Worm (Caenorhabditis elegans) whole organism, young adult: ENCODE data around the gene clec-162.
A peak's percentile ranks its signal among the peaks of the same experiment; 100 is the strongest.

Experiments used
- B0261.1 ChIP-seq: sonication (generic microtip); optimal IDR thresholded peaks from 2 replicates; lab custom pipeline; 2016; ENCODE audit warnings: mild to moderate bottlenecking, missing genetic modification characterization, moderate library complexity, missing compliant biosample characterization
- D2030.7 ChIP-seq: fragments of 200-800 bp; sonication (Bioruptor generic); IDR thresholded peaks from 2 replicates; pipeline ENCODE4 v1.3.6; 2022; ENCODE audit warnings: missing genetic modification reagents, missing genetic modification characterization, missing compliant biosample characterization
- F23B12.7 ChIP-seq: sonication (generic microtip); optimal IDR thresholded peaks from 2 replicates; lab custom pipeline; 2017; ENCODE audit warnings: missing genetic modification characterization, mild to moderate bottlenecking, missing compliant biosample characterization, antibody characterized with exemption, moderate library complexity; ENCODE audit not compliant: insufficient read depth
- F49E8.2 ChIP-seq: sonication (generic microtip); optimal IDR thresholded peaks from 3 replicates; lab custom pipeline; 2017; ENCODE audit warnings: missing genetic modification characterization, mild to moderate bottlenecking, missing compliant biosample characterization, antibody characterized with exemption, moderate library complexity; ENCODE audit not compliant: insufficient read depth
- K12H6.12 ChIP-seq: fragments of 200-800 bp; sonication (Bioruptor generic); optimal IDR thresholded peaks from 2 replicates; lab custom pipeline; 2018; ENCODE audit warnings: mild to moderate bottlenecking, missing genetic modification characterization, missing compliant biosample characterization
- T26A5.8 ChIP-seq: sonication (generic microtip); optimal IDR thresholded peaks from 2 replicates; lab custom pipeline; 2016; ENCODE audit warnings: missing genetic modification characterization, missing compliant biosample characterization
- Y53F4B.3 ChIP-seq: fragments of 200-800 bp; sonication (Bioruptor generic); IDR thresholded peaks from 2 replicates; pipeline ENCODE4 v1.3.6; 2022; ENCODE audit warnings: missing genetic modification reagents, missing genetic modification characterization, missing compliant biosample characterization
- Y95B8A.8 ChIP-seq: fragments of 200-800 bp; sonication (Bioruptor generic); IDR thresholded peaks from 2 replicates; pipeline ENCODE4 v1.3.6; 2022; ENCODE audit warnings: missing genetic modification reagents, missing genetic modification characterization, missing compliant biosample characterization
- aptf-2 ChIP-seq: fragments of 200-800 bp; sonication (Bioruptor generic); conservative IDR thresholded peaks from 2 replicates; pipeline ENCODE4 v1.3.6; 2022; ENCODE audit warnings: missing genetic modification reagents, missing genetic modification characterization, missing compliant biosample characterization
- aptf-3 ChIP-seq: fragments of 200-800 bp; sonication (Bioruptor generic); IDR thresholded peaks from 2 replicates; pipeline ENCODE4 v1.3.6; 2022; ENCODE audit warnings: missing genetic modification characterization, missing compliant biosample characterization
- attf-3 ChIP-seq: fragments of 200-800 bp; sonication (Bioruptor generic); conservative IDR thresholded peaks from 2 replicates; pipeline ENCODE4 v1.3.6; 2022; ENCODE audit warnings: missing genetic modification reagents, missing genetic modification characterization, missing compliant biosample characterization
- attf-5 ChIP-seq: fragments of 200-800 bp; sonication (Bioruptor generic); optimal IDR thresholded peaks from 2 replicates; lab custom pipeline; 2018; ENCODE audit warnings: mild to moderate bottlenecking, missing genetic modification characterization, missing compliant biosample characterization
- ceh-100 ChIP-seq: fragments of 200-800 bp; sonication (Bioruptor generic); IDR thresholded peaks from 2 replicates; pipeline ENCODE4 v1.3.6; 2022; ENCODE audit warnings: missing genetic modification reagents, missing genetic modification characterization, missing compliant biosample characterization
- ceh-91 ChIP-seq: fragments of 200-800 bp; sonication (Bioruptor generic); IDR thresholded peaks from 2 replicates; pipeline ENCODE4 v1.3.6; 2022; ENCODE audit warnings: missing genetic modification reagents, missing genetic modification characterization, missing compliant biosample characterization
- dox-1 ChIP-seq: fragments of 200-800 bp; sonication (Bioruptor generic); IDR thresholded peaks from 2 replicates; pipeline ENCODE4 v1.3.6; 2022; ENCODE audit warnings: missing genetic modification reagents, missing genetic modification characterization, missing compliant biosample characterization
- dpff-1 ChIP-seq: sonication (generic microtip); optimal IDR thresholded peaks from 2 replicates; lab custom pipeline; 2017; ENCODE audit warnings: mild to moderate bottlenecking, missing genetic modification characterization, missing compliant biosample characterization
- dpl-1 ChIP-seq: fragments of 150-350 bp; optimal IDR thresholded peaks from 2 replicates; lab custom pipeline; 2014; ENCODE audit warnings: missing biosample characterization, missing genetic modification reagents, missing genetic modification characterization
- efl-1 ChIP-seq: fragments of 150-350 bp; optimal IDR thresholded peaks from 2 replicates; lab custom pipeline; 2014; ENCODE audit warnings: missing biosample characterization, missing genetic modification reagents, missing genetic modification characterization
- ets-4 ChIP-seq: fragments of 200-800 bp; sonication (Bioruptor generic); optimal IDR thresholded peaks from 2 replicates; lab custom pipeline; 2018; ENCODE audit warnings: mild to moderate bottlenecking, missing genetic modification characterization, missing compliant biosample characterization
- fkh-3 ChIP-seq: sonication (generic microtip); optimal IDR thresholded peaks from 2 replicates; lab custom pipeline; 2016; ENCODE audit warnings: mild to moderate bottlenecking, missing genetic modification characterization, missing compliant biosample characterization
- hmg-1.2 ChIP-seq: fragments of 200-800 bp; sonication (Bioruptor generic); IDR thresholded peaks from 2 replicates; pipeline ENCODE4 v1.3.6; 2022; ENCODE audit warnings: missing genetic modification reagents, missing genetic modification characterization, missing compliant biosample characterization
- hrde-1 ChIP-seq: sonication (generic microtip); optimal IDR thresholded peaks from 2 replicates; lab custom pipeline; 2016; ENCODE audit warnings: missing genetic modification characterization, mild to moderate bottlenecking, missing compliant biosample characterization, moderate library complexity, missing genotype, missing genetic modification reagents, borderline replicate concordance
- hsf-1 ChIP-seq: fragments of 200-800 bp; sonication (Bioruptor generic); IDR thresholded peaks from 2 replicates; pipeline ENCODE4 v1.3.6; 2022; ENCODE audit warnings: missing genetic modification reagents, missing genetic modification characterization, missing compliant biosample characterization
- lag-1 ChIP-seq: fragments of 200-800 bp; sonication (Bioruptor generic); IDR thresholded peaks from 2 replicates; pipeline ENCODE4 v1.3.6; 2022; ENCODE audit warnings: missing genetic modification reagents, missing genetic modification characterization, missing compliant biosample characterization
- lin-54 ChIP-seq: fragments of 200-800 bp; sonication (Bioruptor generic); optimal IDR thresholded peaks from 2 replicates; lab custom pipeline; 2018; ENCODE audit warnings: mild to moderate bottlenecking, missing genetic modification characterization, missing compliant biosample characterization
- lsl-1 ChIP-seq: fragments of 200-800 bp; sonication (Bioruptor generic); optimal IDR thresholded peaks from 2 replicates; lab custom pipeline; 2018; ENCODE audit warnings: mild to moderate bottlenecking, missing genetic modification characterization, moderate library complexity, missing compliant biosample characterization
- madf-3 ChIP-seq: fragments of 200-800 bp; sonication (Bioruptor generic); IDR thresholded peaks from 2 replicates; pipeline ENCODE4 v1.3.6; 2022; ENCODE audit warnings: missing genetic modification reagents, missing genetic modification characterization, missing compliant biosample characterization
- madf-8 ChIP-seq: fragments of 200-800 bp; sonication (Bioruptor generic); conservative IDR thresholded peaks from 2 replicates; pipeline ENCODE4 v1.3.6; 2022; ENCODE audit warnings: missing genetic modification reagents, missing genetic modification characterization, missing compliant biosample characterization
- nhr-90 ChIP-seq: sonication (generic microtip); optimal IDR thresholded peaks from 2 replicates; lab custom pipeline; 2016; ENCODE audit warnings: missing genotype, mild to moderate bottlenecking, missing genetic modification characterization, missing compliant biosample characterization
- rec-8 ChIP-seq, 2 experiments: sonication (generic microtip); optimal IDR thresholded peaks; 2 replicates each; lab custom pipeline; 2016; ENCODE audit warnings: mild to moderate bottlenecking in 2 of 2, missing genetic modification characterization in 2 of 2, missing genetic modification reagents in 2 of 2, missing genotype in 2 of 2, missing biosample characterization in 1 of 2, missing compliant biosample characterization in 1 of 2, moderate library complexity in 1 of 2
- rpc-1 ChIP-seq, 2 experiments: fragments of 150-350 bp in 1 of 2; sonication (generic microtip) in 1 of 2; optimal IDR thresholded peaks; 2 replicates each; lab custom pipeline; 2014 to 2018; ENCODE audit warnings: missing biosample characterization in 1 of 2, missing genetic modification characterization in 1 of 2, missing genetic modification reagents in 1 of 2, missing genotype in 1 of 2
- sdz-38 ChIP-seq: sonication (generic microtip); optimal IDR thresholded peaks from 2 replicates; lab custom pipeline; 2016; ENCODE audit warnings: missing genotype, missing genetic modification characterization, missing compliant biosample characterization
- snpc-1.3 ChIP-seq: sonication (generic microtip); optimal IDR thresholded peaks from 2 replicates; lab custom pipeline; 2017; ENCODE audit warnings: missing genetic modification characterization, mild to moderate bottlenecking, missing compliant biosample characterization, antibody characterized with exemption, moderate library complexity, missing genotype, missing genetic modification reagents; ENCODE audit not compliant: insufficient read depth
- snpc-4 ChIP-seq, 5 experiments: fragments of 150-350 bp in 1 of 5; sonication (generic microtip) in 4 of 5; optimal IDR thresholded peaks; 2 replicates each; lab custom pipeline; 2014 to 2018; ENCODE audit warnings: missing genetic modification characterization in 5 of 5, missing biosample characterization in 3 of 5, antibody characterized with exemption in 2 of 5, mild to moderate bottlenecking in 2 of 5, missing compliant biosample characterization in 2 of 5, missing genotype in 2 of 5, moderate library complexity in 2 of 5, missing genetic modification reagents in 1 of 5
- somi-1 ChIP-seq: fragments of 200-800 bp; sonication (Bioruptor generic); optimal IDR thresholded peaks from 2 replicates; lab custom pipeline; 2018; ENCODE audit warnings: mild to moderate bottlenecking, missing genetic modification characterization, missing compliant biosample characterization
- sptf-2 ChIP-seq: fragments of 200-800 bp; sonication (Bioruptor generic); optimal IDR thresholded peaks from 2 replicates; lab custom pipeline; 2018; ENCODE audit warnings: mild to moderate bottlenecking, missing genetic modification characterization, missing compliant biosample characterization
- tbp1 ChIP-seq: fragments of 200-800 bp; sonication (Bioruptor generic); optimal IDR thresholded peaks from 2 replicates; lab custom pipeline; 2018; ENCODE audit warnings: mild to moderate bottlenecking, missing genetic modification characterization, missing compliant biosample characterization
- unc-130 ChIP-seq: sonication (generic microtip); optimal IDR thresholded peaks from 2 replicates; lab custom pipeline; 2016; ENCODE audit warnings: missing genetic modification reagents, missing genetic modification characterization, missing compliant biosample characterization
- unc-62 ChIP-seq: fragments of 150-350 bp; optimal IDR thresholded peaks from 2 replicates; lab custom pipeline; 2014; ENCODE audit warnings: missing biosample characterization, missing genetic modification reagents, missing genetic modification characterization
- xnd-1 ChIP-seq: sonication (generic microtip); optimal IDR thresholded peaks from 2 replicates; lab custom pipeline; 2016; ENCODE audit warnings: missing genotype, missing genetic modification reagents, missing genetic modification characterization, missing compliant biosample characterization
- zfh-2 ChIP-seq: fragments of 200-800 bp; sonication (Bioruptor generic); conservative IDR thresholded peaks from 2 replicates; pipeline ENCODE4 v1.3.6; 2022; ENCODE audit warnings: missing genetic modification reagents, missing genetic modification characterization, missing compliant biosample characterization
- ztf-18 ChIP-seq: sonication (generic microtip); optimal IDR thresholded peaks from 2 replicates; lab custom pipeline; 2016; ENCODE audit warnings: missing genotype, mild to moderate bottlenecking, missing genetic modification characterization, missing compliant biosample characterization
- ztf-28 ChIP-seq: fragments of 200-800 bp; sonication (Bioruptor generic); IDR thresholded peaks from 2 replicates; pipeline ENCODE4 v1.3.6; 2022; ENCODE audit warnings: missing genetic modification reagents, missing genetic modification characterization, missing compliant biosample characterization
- ztf-3 ChIP-seq: fragments of 200-800 bp; sonication (Bioruptor generic); optimal IDR thresholded peaks from 2 replicates; lab custom pipeline; 2018; ENCODE audit warnings: mild to moderate bottlenecking, missing genetic modification characterization, missing compliant biosample characterization
- ztf-6 ChIP-seq: fragments of 200-800 bp; sonication (Bioruptor generic); IDR thresholded peaks from 2 replicates; pipeline ENCODE4 v1.3.6; 2022; ENCODE audit warnings: missing genetic modification reagents, missing genetic modification characterization, missing compliant biosample characterization

Gene clec-162

DNA sequence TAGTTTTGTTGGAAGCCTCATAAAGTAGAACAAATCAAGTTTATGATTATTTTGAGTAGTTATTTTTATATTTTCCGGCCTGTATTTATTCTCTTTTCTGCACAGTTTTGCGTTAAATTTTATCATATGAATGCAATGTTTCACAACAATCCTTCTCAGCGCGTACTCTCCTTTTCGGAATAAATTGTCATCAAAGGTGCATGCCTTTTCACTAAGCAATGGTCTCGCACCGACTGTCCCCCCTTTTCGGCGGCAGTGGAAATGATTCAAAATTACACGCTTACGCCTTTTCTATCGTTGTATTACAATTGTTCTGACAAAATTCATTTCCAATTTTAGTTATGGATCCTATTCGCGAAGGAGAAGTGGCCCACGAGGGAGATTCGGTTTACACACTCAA, 22.1 kb upstream of the clec-162 start, which contains the start of the genes iff-1 and cdk-1 (continued):
- TF ChIP-seq attf-5 (GFP tag; lab: Kevin White, UChicago) (no peak), T26A5.8 (tag; lab: Kevin White, UChicago) (no peak), dox-1 (GFP tag; lab: Robert Waterston, UW) (no peak)

DNA sequence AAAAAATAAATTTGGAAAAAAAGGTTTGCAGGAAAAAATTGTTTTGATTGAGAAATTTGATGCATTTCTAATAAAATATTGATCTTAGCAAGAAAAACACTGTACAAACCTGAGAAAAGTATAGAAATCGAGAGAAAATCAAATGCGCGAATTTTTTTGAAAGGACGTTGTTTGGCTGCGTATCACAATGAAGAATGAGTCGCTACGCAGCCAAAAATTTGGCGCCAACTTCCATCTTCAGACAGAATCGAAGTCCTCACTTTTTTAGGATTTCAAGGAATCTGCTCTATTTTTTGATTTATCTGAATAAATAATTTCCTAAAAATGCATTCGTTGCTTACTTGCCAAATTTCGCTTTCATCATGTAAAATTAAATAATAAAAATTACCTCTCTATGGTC, 21.7 kb upstream of the clec-162 start:
- TF ChIP-seq ceh-100 (GFP tag; lab: Robert Waterston, UW) (no peak), aptf-3 (GFP tag; lab: Robert Waterston, UW) (no peak), ets-4 (no peak), unc-130 (GFP tag; lab: Kevin White, UChicago) (peak; percentile 46), Y95B8A.8 (0 out of 2 replicates have a peak, but pooled peaks have one; percentile 38), K12H6.12 (tag; lab: Kevin White, UChicago) (no peak), attf-3 (GFP tag; lab: Robert Waterston, UW) (no peak), efl-1 (GFP tag; lab: Kevin White, UChicago) (peak; percentile 85), ztf-28 (no peak), Y53F4B.3 (GFP tag; lab: Robert Waterston, UW) (no peak), B0261.1 (tag; lab: Kevin White, UChicago) (no peak), sdz-38 (tag; lab: Kevin White, UChicago) (no peak), somi-1 (GFP tag; lab: Kevin White, UChicago) (no peak), F23B12.7 (tag; lab: Kevin White, UChicago) (peak; percentile 58), ztf-3 (no peak), unc-62 (GFP tag; lab: Kevin White, UChicago) (no peak), rec-8 (tag; optimal IDR thresholded peaks at IDR 0.05; lab: Kevin White, UChicago) (no peak), ztf-18 (tag; lab: Kevin White, UChicago) (no peak), lag-1 (GFP tag; lab: Robert Waterston, UW) (no peak), ceh-91 (GFP tag; lab: Robert Waterston, UW) (peak; percentile 74), dpff-1 (no peak), tbp1 (GFP tag; lab: Kevin White, UChicago) (peak; percentile 17), D2030.7 (GFP tag; lab: Robert Waterston, UW) (peak; percentile 63), fkh-3 (tag; lab: Kevin White, UChicago) (no peak), nhr-90 (no peak), T26A5.8 (tag; lab: Kevin White, UChicago) (no peak), zfh-2 (GFP tag; lab: Robert Waterston, UW) (no peak), attf-5 (GFP tag; lab: Kevin White, UChicago) (no peak), rpc-1 (optimal IDR thresholded peaks at IDR 0.05; lab: Kevin White, UChicago) (no peak), rpc-1 (tag; optimal IDR thresholded peaks at IDR 0.05; lab: Kevin White, UChicago) (no peak), F49E8.2 (peak; percentile 78), madf-8 (peak; percentile 70), ztf-6 (GFP tag; lab: Robert Waterston, UW) (no peak), dpl-1 (peak; percentile 59), aptf-2 (GFP tag; lab: Robert Waterston, UW) (no peak), hmg-1.2 (peak; percentile 75), snpc-1.3 (tag; lab: Kevin White, UChicago) (peak; percentile 56), snpc-4 (GFP tag; optimal IDR thresholded peaks at IDR 0.05; lab: Kevin White, UChicago) (no peak), snpc-4 (tag; optimal IDR thresholded peaks at IDR 0.05; lab: Kevin White, UChicago) (peak in 2 of 4 experiments; percentile 7 to 10), lin-54 (GFP tag; lab: Kevin White, UChicago) (peak; percentile 37), sptf-2 (GFP tag; lab: Kevin White, UChicago) (no peak), madf-3 (peak; percentile 79; the same call in 1 of the 2 replicates), hsf-1 (GFP tag; lab: Robert Waterston, UW) (0 out of 2 replicates have a peak, but pooled peaks have one; percentile 24), xnd-1 (tag; lab: Kevin White, UChicago) (peak; percentile 71), hrde-1 (tag; lab: Kevin White, UChicago) (no peak), lsl-1 (GFP tag; lab: Kevin White, UChicago) (peak; percentile 65)
